Worm (Caenorhabditis elegans) whole organism, L4 larva: ENCODE results near the gene gldi-8.

Experiments
- ces-1 ChIP-seq: fragments of 150-350 bp; sonication (generic microtip); optimal IDR thresholded peaks from 4 replicates; lab custom pipeline; 2014; ENCODE audit warnings: missing biosample characterization, missing genetic modification reagents, missing genetic modification characterization
- dmd-9 ChIP-seq: fragments of 200-800 bp; sonication (Bioruptor generic); IDR thresholded peaks from 2 replicates; pipeline ENCODE4 v1.3.6; 2022; ENCODE audit warnings: missing genetic modification reagents, missing genetic modification characterization, missing compliant biosample characterization
- jun-1 ChIP-seq: fragments of 150-350 bp; optimal IDR thresholded peaks from 2 replicates; lab custom pipeline; 2014; ENCODE audit warnings: missing biosample characterization, missing genetic modification reagents, missing genetic modification characterization
- lin-13 ChIP-seq: fragments of 150-350 bp; optimal IDR thresholded peaks from 2 replicates; lab custom pipeline; 2014; ENCODE audit warnings: missing biosample characterization, missing genetic modification reagents, missing genetic modification characterization
- nhr-111 ChIP-seq: fragments of 200-800 bp; sonication (Bioruptor generic); optimal IDR thresholded peaks from 2 replicates; lab custom pipeline; 2018; ENCODE audit warnings: mild to moderate bottlenecking, missing genetic modification characterization, missing compliant biosample characterization
- php-3 ChIP-seq: fragments of 200-800 bp; sonication (Bioruptor generic); IDR thresholded peaks from 2 replicates; pipeline ENCODE4 v1.3.6; 2022; ENCODE audit warnings: missing genetic modification reagents, missing genetic modification characterization, missing compliant biosample characterization
- sdz-12 ChIP-seq: fragments of 200-800 bp; sonication (Bioruptor generic); optimal IDR thresholded peaks from 2 replicates; lab custom pipeline; 2018; ENCODE audit warnings: mild to moderate bottlenecking, missing genetic modification characterization, missing compliant biosample characterization
- ztf-7 ChIP-seq: fragments of 150-350 bp; optimal IDR thresholded peaks from 2 replicates; lab custom pipeline; 2014; ENCODE audit warnings: missing biosample characterization, missing genetic modification characterization

The gldi-8 gene

DNA sequence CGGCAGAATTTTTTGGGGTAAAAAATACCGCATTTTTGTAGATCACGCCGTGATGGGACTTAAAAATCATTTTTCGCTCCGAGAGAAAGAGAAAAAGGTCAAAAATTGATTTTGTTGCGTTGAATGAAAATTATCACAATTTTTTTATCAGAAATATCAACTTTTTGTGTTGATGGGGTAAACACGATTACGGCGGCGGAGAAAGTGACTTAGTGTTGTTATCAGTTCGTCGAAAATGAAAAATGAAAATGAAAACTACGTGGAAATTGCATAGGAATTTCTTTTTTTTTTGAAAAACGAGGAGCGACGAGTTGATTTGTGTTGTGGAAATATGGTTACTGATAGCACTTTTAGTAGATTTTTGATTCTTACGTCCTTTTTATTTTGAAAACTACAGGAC is 51.1 kb downstream of the gldi-8 start (continued):
- TF ChIP-seq php-3 (GFP tag; lab: Robert Waterston, UW) (no peak), sdz-12 (no peak), nhr-111 (no peak), ztf-7 (no peak), ces-1 (GFP tag; lab: Kevin White, UChicago) (no peak), lin-13 (GFP tag; lab: Kevin White, UChicago) (no peak), dmd-9 (GFP tag; lab: Robert Waterston, UW) (no peak), jun-1 (no peak)
- TF ChIP-seq, all 104 proteins: peak for 7
